Fruit fly (Drosophila melanogaster) whole organism, prepupa: ENCODE measurements around the gene CG14204.

ENCODE experiments used
- Blimp-1 ChIP-seq: fragments of 200-800 bp; sonication (Bioruptor generic); optimal IDR thresholded peaks from 3 replicates; lab custom pipeline; 2017; ENCODE audit warnings: missing biosample characterization, missing genetic modification characterization, mild to moderate bottlenecking, moderate library complexity, missing genetic modification reagents
- CG11762 ChIP-seq: fragments of 200-800 bp; sonication (Bioruptor generic); optimal IDR thresholded peaks from 3 replicates; lab custom pipeline; 2016; ENCODE audit warnings: missing biosample characterization, missing genetic modification characterization; ENCODE audit not compliant: insufficient read depth
- CG11902 ChIP-seq: fragments of 200-800 bp; sonication (Bioruptor generic); optimal IDR thresholded peaks from 3 replicates; lab custom pipeline; 2016; ENCODE audit warnings: missing biosample characterization, missing genetic modification characterization
- CG16779 ChIP-seq: fragments of 200-800 bp; sonication (Bioruptor generic); optimal IDR thresholded peaks from 3 replicates; lab custom pipeline; 2017; ENCODE audit warnings: missing biosample characterization, mild to moderate bottlenecking, missing genetic modification characterization
- Lpt ChIP-seq: fragments of 200-800 bp; sonication (Bioruptor generic); optimal IDR thresholded peaks from 3 replicates; lab custom pipeline; 2016; ENCODE audit warnings: missing biosample characterization, missing genetic modification characterization
- Sox15 ChIP-seq: fragments of 200-800 bp; sonication (Bioruptor generic); optimal IDR thresholded peaks from 3 replicates; lab custom pipeline; 2016; ENCODE audit warnings: missing biosample characterization, missing genetic modification characterization
- acj6 ChIP-seq: fragments of 200-800 bp; sonication (Bioruptor generic); optimal IDR thresholded peaks from 3 replicates; lab custom pipeline; 2016; ENCODE audit warnings: missing biosample characterization, missing genetic modification characterization
- esn ChIP-seq: fragments of 200-800 bp; sonication (Bioruptor generic); optimal IDR thresholded peaks from 2 replicates; lab custom pipeline; 2016; ENCODE audit warnings: missing biosample characterization, mild to moderate bottlenecking, missing genetic modification characterization, moderate library complexity
- net ChIP-seq: fragments of 200-800 bp; sonication (Bioruptor generic); optimal IDR thresholded peaks from 3 replicates; lab custom pipeline; 2016; ENCODE audit warnings: missing biosample characterization, missing genetic modification characterization

DNA sequence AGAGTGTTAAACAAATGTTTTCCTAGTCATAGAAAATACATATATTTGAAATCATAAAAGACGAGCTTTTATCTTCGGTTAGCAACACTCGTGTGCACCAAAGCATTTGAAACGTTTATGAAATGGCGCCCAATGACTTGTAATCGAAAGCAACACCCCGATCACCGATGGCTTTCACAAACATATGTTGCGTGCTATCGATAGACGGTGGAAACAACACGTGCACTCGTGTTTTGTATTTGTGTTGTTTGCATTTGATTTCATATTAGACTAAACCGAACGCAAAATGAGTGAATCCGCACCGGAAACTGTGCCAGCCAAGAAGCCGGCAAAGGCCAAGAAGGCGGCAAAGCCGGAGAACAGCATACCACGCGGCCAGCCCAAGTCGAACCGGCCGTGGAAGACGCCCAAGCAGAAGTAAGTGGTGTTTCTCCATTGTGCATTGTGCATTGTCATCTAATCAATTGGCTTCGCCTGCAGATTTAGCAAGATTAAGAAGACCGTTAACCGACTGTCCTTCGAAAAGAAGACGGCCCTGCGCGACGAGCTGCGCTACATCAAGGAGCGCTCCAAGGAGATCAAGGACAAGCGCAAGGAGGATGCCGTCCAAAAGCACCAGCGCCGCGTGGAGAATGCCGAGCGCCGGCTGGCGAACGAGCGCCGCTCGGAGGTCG lies 32.7 kb downstream of the CG14204 start, which contains the start of gene CG14210:
- TF ChIP-seq net (GFP tag; lab: Kevin White, UChicago) (no peak), Lpt (GFP tag; lab: Kevin White, UChicago) (no peak), Blimp-1 (GFP tag; lab: Kevin White, UChicago) (no peak), Sox15 (GFP tag; lab: Kevin White, UChicago) (no peak), esn (GFP tag; lab: Kevin White, UChicago) (no peak), CG11902 (no peak), acj6 (no peak), CG11762 (no peak), CG16779 (no peak)
